Worm (Caenorhabditis elegans): Measurements from ENCODE around the gene F49E2.2.

DNA sequence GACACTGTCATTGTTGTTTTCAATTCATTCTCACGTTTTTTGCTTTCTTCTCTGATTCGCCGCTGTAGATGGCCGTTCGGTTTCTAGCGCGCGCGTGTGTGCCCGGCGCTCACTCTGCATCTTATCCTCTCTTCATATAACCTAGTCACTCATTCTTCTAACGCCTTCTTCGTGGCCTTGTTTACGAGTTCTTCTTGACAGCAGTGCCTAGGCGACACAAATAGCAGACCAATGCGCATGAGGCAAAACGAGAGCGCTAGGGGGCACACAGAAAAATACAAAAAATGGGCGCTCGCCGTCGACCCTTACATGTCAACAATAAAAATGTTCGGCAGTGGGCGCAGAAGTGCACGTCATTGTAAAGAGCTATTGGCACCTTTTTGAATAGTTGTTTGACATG is 15.4 kb upstream of the F49E2.2 start:
- TF ChIP-seq ztf-23 (GFP tag; IDR thresholded peaks at IDR 0.05) (no peak), klf-2 (GFP tag; conservative IDR thresholded peaks at IDR 0.05) (no peak), cog-1 (tag; optimal IDR thresholded peaks at IDR 0.05) (no peak), T22C8.4 (GFP tag; IDR thresholded peaks at IDR 0.05) (no peak), ztf-29 (GFP tag; IDR thresholded peaks at IDR 0.05) (no peak), flt-1 (GFP tag; IDR thresholded peaks at IDR 0.05) (no peak), tab-1 (GFP tag; IDR thresholded peaks at IDR 0.05) (no peak)

Measured in whole organism, midembryonic.